Fruit fly (Drosophila melanogaster) whole organism, wandering third instar larva: ENCODE results near the gene pr.

Experiments used
- CG32264 ChIP-seq: fragments of 200-800 bp; sonication (Bioruptor generic); optimal IDR thresholded peaks from 2 replicates; lab custom pipeline; 2016; ENCODE audit warnings: missing biosample characterization, missing genetic modification characterization
- CG9705 ChIP-seq: fragments of 200-800 bp; sonication (Bioruptor generic); optimal IDR thresholded peaks from 2 replicates; lab custom pipeline; 2018; ENCODE audit warnings: missing biosample characterization, mild to moderate bottlenecking, missing genetic modification characterization
- CrebA ChIP-seq: fragments of 200-800 bp; sonication (Bioruptor generic); optimal IDR thresholded peaks from 2 replicates; lab custom pipeline; 2016; ENCODE audit warnings: missing biosample characterization, mild to moderate bottlenecking, missing genetic modification characterization, borderline replicate concordance
- HLH106 ChIP-seq: fragments of 200-800 bp; optimal IDR thresholded peaks from 3 replicates; lab custom pipeline; 2019; ENCODE audit warnings: missing biosample characterization, mild to moderate bottlenecking, missing genetic modification characterization, moderate library complexity
- Hnf4 ChIP-seq: fragments of 200-800 bp; sonication (Bioruptor generic); optimal IDR thresholded peaks from 2 replicates; lab custom pipeline; 2016; ENCODE audit warnings: missing biosample characterization, mild to moderate bottlenecking, missing genetic modification characterization
- Hr78 ChIP-seq: fragments of >200 bp; optimal IDR thresholded peaks from 2 replicates; lab custom pipeline; 2017; ENCODE audit warnings: missing biosample characterization, missing genetic modification characterization
- Hr83 ChIP-seq: fragments of 200-300 bp; sonication (Bioruptor generic); optimal IDR thresholded peaks from 2 replicates; lab custom pipeline; 2016; ENCODE audit warnings: missing biosample characterization, mild to moderate bottlenecking, missing genetic modification characterization, moderate library complexity; ENCODE audit not compliant: poor library complexity, severe bottlenecking
- Mio ChIP-seq: sonication (Bioruptor generic); optimal IDR thresholded peaks from 2 replicates; lab custom pipeline; 2016; ENCODE audit warnings: missing biosample characterization, missing genetic modification characterization
- Myc ChIP-seq: fragments of >200 bp; optimal IDR thresholded peaks from 2 replicates; lab custom pipeline; 2017
- N ChIP-seq: fragments of >200 bp; optimal IDR thresholded peaks from 2 replicates; lab custom pipeline; 2018; ENCODE audit warnings: missing biosample characterization, missing external identifiers, missing genetic modification characterization
- OdsH ChIP-seq: fragments of 200-800 bp; sonication (Bioruptor generic); optimal IDR thresholded peaks from 2 replicates; lab custom pipeline; 2016; ENCODE audit warnings: missing biosample characterization, mild to moderate bottlenecking, missing genetic modification characterization
- Rel ChIP-seq, 2 experiments: fragments of 200-800 bp; sonication (Bioruptor generic) in 1 of 2; optimal IDR thresholded peaks; 2 replicates in 1 of 2; 3 replicates in 1 of 2; lab custom pipeline; 2016 to 2019; ENCODE audit warnings: mild to moderate bottlenecking in 2 of 2, missing biosample characterization in 2 of 2, missing genetic modification characterization in 2 of 2, moderate library complexity in 1 of 2
- Vsx2 ChIP-seq: fragments of 200-300, 225-300 bp; sonication (Bioruptor generic); optimal IDR thresholded peaks from 2 replicates; lab custom pipeline; 2018; ENCODE audit warnings: missing biosample characterization, missing genetic modification characterization; ENCODE audit not compliant: partially characterized antibody
- br ChIP-seq: fragments of 200-800 bp; sonication (Bioruptor generic); optimal IDR thresholded peaks from 2 replicates; lab custom pipeline; 2016; ENCODE audit warnings: missing biosample characterization, missing genetic modification characterization
- brk ChIP-seq: fragments of 200-800 bp; sonication (Bioruptor generic); optimal IDR thresholded peaks from 2 replicates; lab custom pipeline; 2016; ENCODE audit warnings: missing biosample characterization, mild to moderate bottlenecking, missing genetic modification characterization
- dl ChIP-seq, 2 experiments: fragments of 175-275, 200-275 bp in 1 of 2; fragments of 200-275 bp in 1 of 2; sonication (Bioruptor generic); optimal IDR thresholded peaks; lab custom pipeline; 2018; ENCODE audit warnings: mild to moderate bottlenecking in 2 of 2, missing biosample characterization in 2 of 2, missing genetic modification characterization in 2 of 2, moderate library complexity in 2 of 2; ENCODE audit not compliant: partially characterized antibody in 2 of 2, insufficient read depth in 1 of 2
- dsf ChIP-seq: sonication (Bioruptor generic); optimal IDR thresholded peaks from 2 replicates; lab custom pipeline; 2016; ENCODE audit warnings: missing biosample characterization, missing genetic modification characterization, borderline replicate concordance
- ey ChIP-seq: fragments of 200-800 bp; sonication (Bioruptor generic); optimal IDR thresholded peaks from 2 replicates; lab custom pipeline; 2016; ENCODE audit warnings: missing biosample characterization, missing genetic modification characterization
- foxo ChIP-seq, 2 experiments: fragments of 200-800 bp; sonication (Bioruptor generic); optimal IDR thresholded peaks; 2 replicates in 1 of 2; 3 replicates in 1 of 2; lab custom pipeline; 2016 to 2017; ENCODE audit warnings: missing biosample characterization in 2 of 2, missing genetic modification characterization in 2 of 2
- fru ChIP-seq: fragments of 200-800 bp; sonication (Bioruptor generic); optimal IDR thresholded peaks from 3 replicates; lab custom pipeline; 2016; ENCODE audit warnings: missing biosample characterization, mild to moderate bottlenecking, missing genetic modification characterization
- h ChIP-seq: fragments of 200-800 bp; sonication (Bioruptor generic); optimal IDR thresholded peaks from 3 replicates; lab custom pipeline; 2016; ENCODE audit warnings: missing biosample characterization, mild to moderate bottlenecking, missing genetic modification characterization
- jim ChIP-seq: fragments of 175-275, 200-325 bp; sonication (Bioruptor generic); optimal IDR thresholded peaks from 2 replicates; lab custom pipeline; 2016; ENCODE audit warnings: missing biosample characterization, mild to moderate bottlenecking, missing genetic modification characterization
- pan ChIP-seq: fragments of >200 bp; optimal IDR thresholded peaks from 2 replicates; lab custom pipeline; 2017
- psq ChIP-seq: fragments of 200-800 bp; sonication (Bioruptor generic); optimal IDR thresholded peaks from 3 replicates; lab custom pipeline; 2017; ENCODE audit warnings: missing biosample characterization, mild to moderate bottlenecking, missing genetic modification characterization, moderate library complexity
- rgr ChIP-seq: fragments of 200-800 bp; sonication (Bioruptor generic); optimal IDR thresholded peaks from 3 replicates; lab custom pipeline; 2016; ENCODE audit warnings: missing biosample characterization, mild to moderate bottlenecking, missing genetic modification characterization
- sage ChIP-seq: fragments of 200-800 bp; sonication (Bioruptor generic); optimal IDR thresholded peaks from 2 replicates; lab custom pipeline; 2016; ENCODE audit warnings: missing biosample characterization, mild to moderate bottlenecking, missing genetic modification characterization
- tai ChIP-seq: sonication (Bioruptor generic); optimal IDR thresholded peaks from 2 replicates; lab custom pipeline; 2016; ENCODE audit warnings: missing biosample characterization, missing genetic modification characterization
- usp ChIP-seq: fragments of >200 bp; optimal IDR thresholded peaks from 2 replicates; lab custom pipeline; 2017; ENCODE audit warnings: missing biosample characterization, missing genetic modification characterization

The pr gene

DNA sequence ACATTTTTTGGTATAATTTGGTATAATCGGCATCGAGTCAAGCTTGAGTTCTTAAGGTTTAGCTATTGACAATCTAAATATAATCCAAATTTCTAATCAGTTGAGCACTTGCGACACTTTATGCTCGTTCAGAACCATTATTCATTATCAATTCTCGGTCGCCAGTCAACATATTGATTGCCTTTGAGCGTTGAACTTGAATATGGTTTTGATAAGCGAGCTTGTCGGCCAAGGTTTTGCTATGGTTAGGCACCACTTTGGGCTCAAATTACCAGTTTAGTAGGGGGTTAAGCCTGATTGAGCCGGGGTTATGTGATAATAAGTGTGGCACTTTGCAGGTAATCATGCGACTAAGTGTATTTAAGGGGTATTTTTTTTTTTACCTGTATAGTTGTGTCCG, 870 bp downstream of the pr start:
- TF ChIP-seq brk (GFP tag; lab: Kevin White, UChicago) (no peak), tai (GFP tag; lab: Kevin White, UChicago) (no peak), CG32264 (no peak), sage (GFP tag; lab: Kevin White, UChicago) (no peak), usp (GFP tag; lab: Kevin White, UChicago) (no peak), Hnf4 (GFP tag; lab: Kevin White, UChicago) (no peak), Hr83 (no peak)

DNA sequence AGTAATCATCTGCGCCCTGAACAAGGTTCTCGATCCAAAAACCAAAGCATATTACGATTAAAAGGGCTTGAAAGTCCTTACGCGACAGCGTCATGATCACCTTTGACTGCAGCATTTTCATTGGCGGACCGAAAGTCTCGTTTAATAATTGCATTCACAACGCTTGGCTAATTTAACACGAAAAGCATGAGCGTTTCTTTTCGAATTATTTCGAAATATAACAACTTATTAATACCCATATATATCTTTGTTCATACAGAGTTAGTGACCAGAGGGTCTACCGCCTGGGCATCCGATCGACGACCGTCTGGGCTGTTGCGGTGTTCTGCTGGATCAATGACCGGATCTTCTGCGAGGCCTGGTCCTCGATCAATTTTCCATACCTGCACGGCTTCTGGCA, 3.2 kb downstream of the pr start, which contains the start of gene CG10730:
CG10730 (minus strand) TSS at position 101 of the 400 bp plus-strand sequence.
- TF ChIP-seq CrebA: no peak
- TF ChIP-seq dl (GFP tag; optimal IDR thresholded peaks at IDR 0.05; lab: Kevin White, UChicago; ENCODE audit: insufficient read depth in 1 of 2, partially characterized antibody in 2 of 2): no peak

DNA sequence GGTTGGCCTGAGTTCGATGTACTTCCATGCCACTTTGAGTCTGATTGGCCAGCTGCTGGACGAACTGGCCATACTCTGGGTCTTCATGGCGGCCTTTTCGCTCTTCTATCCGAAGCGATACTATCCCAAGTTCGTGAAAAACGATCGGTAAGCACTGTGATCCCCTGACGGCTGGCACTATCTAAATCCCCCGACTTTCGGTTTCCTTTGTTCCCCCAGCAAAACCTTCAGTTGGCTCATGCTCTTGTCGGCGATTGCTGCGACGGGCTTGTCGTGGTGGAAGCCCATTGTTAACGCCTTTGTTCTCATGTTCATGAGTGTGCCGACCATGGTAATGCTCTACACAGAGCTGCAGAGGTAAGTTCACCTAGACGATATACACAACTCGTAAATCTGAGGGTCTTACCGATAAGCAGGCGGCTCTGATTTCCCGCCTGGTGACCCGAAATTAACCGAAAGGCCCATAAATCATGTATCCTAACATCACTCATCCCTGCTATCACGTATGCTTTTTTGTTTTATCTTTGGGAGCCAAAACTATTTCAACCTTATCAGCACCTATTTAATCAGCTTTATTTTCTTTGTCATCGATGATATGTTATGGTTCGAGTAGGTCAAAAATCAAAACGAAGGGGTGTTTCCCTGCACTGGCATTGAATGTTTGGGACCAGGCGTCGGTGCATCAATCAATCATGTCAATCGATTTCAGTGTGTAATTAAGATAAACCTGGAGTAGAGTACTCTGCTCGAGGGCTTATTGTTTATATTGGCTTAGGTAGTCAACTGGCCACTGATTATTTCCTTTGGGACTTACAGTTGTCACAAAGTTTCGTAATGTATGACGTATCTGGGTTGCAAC, 5.9 kb downstream of the pr start:
- TF ChIP-seq h (GFP tag; lab: Kevin White, UChicago): peak; percentile 35
- TF ChIP-seq CrebA: no peak
- peak; percentile 17 for TF ChIP-seq br
- TF ChIP-seq Rel (GFP tag; optimal IDR thresholded peaks at IDR 0.05; lab: Kevin White, UChicago): no peak
- peak; percentile 99 for TF ChIP-seq Rel (tag; optimal IDR thresholded peaks at IDR 0.05; lab: Kevin White, UChicago)
- TF ChIP-seq psq (GFP tag; lab: Kevin White, UChicago): no peak
- peak; percentile 1 for TF ChIP-seq OdsH (GFP tag; lab: Kevin White, UChicago)
- no peak for TF ChIP-seq foxo (GFP tag; optimal IDR thresholded peaks at IDR 0.05; lab: Kevin White, UChicago)
- no peak for TF ChIP-seq Hr78 (GFP tag; lab: Kevin White, UChicago)

DNA sequence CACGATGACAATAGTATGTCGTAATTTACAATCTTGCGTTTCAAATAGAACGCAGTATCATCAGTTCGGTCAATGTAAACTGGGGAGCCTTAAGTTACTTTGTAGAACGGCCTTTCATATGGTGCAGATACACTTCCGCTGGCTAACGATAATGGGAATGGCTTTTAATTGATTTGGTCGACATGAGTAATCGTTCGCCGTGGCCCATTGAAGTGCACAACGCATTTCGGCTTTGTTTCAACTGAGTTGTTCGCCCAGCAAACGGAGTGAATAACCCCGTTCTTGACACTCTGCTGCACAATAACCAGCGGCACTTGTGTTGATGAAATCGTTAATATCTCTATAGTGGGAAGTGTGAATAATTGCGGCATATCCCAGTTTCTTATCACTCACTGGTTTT, 7.3 kb downstream of the pr start:
- TF ChIP-seq ey (GFP tag; lab: Kevin White, UChicago) (no peak), fru (GFP tag; lab: Kevin White, UChicago) (no peak), Rel (GFP tag; optimal IDR thresholded peaks at IDR 0.05; lab: Kevin White, UChicago) (no peak), Rel (tag; optimal IDR thresholded peaks at IDR 0.05; lab: Kevin White, UChicago) (peak; percentile 63), Myc (lab: Kevin White, UChicago) (no peak)

DNA sequence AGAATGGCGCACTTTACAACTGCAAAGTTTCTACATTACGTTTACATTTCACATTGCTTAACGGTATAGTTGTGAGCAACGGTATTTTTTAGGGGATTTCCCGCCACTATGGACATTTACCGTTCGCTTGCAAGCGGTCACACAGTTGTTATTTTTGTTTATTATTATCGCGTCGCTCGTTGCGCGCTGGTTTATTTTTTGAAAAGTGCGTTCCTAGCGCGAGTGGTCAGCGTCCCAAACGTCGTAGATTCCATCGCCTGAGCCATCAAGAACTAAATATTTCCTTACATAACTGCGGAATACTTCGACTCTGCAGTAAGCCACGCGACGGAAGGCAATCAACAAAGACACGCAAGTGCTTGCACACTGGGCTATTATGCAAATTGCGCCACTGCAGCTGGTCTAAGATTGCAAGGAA, 9.0 kb downstream of the pr start, which contains the start of gene bwa:
bwa (plus strand) TSS at position 159 of the 418 bp plus-strand sequence.
- TF ChIP-seq Hr83 (no peak), rgr (GFP tag; lab: Kevin White, UChicago) (peak; percentile 5), jim (GFP tag; lab: Kevin White, UChicago) (no peak), foxo (GFP tag; optimal IDR thresholded peaks at IDR 0.05; lab: Kevin White, UChicago) (no peak), h (GFP tag; lab: Kevin White, UChicago) (peak; percentile 5), Rel (GFP tag; optimal IDR thresholded peaks at IDR 0.05; lab: Kevin White, UChicago) (no peak), Rel (tag; optimal IDR thresholded peaks at IDR 0.05; lab: Kevin White, UChicago) (peak; percentile 98)

DNA sequence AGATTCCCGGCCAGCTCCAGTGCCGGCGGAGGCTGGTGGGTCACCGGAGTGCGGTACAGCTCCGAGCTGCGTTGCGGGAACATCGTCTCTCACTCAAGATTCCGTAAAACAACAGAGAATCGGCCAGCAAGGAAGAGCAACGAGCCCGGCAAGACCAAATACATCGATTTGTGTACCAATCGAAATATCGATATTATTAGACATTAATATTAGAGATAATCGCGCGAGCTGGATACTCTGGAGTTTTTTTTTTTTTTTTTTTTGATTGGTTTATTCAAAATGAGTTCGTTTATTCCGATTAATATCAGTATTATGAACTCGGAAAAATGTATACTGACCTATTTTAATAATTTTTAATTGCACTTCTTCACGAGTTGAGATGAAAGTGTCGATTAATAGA, 9.7 kb downstream of the pr start, which contains the start of gene vls:
vls (minus strand) TSS at position 164 of the 400 bp plus-strand sequence.
- TF ChIP-seq sage (GFP tag; lab: Kevin White, UChicago): no peak
- TF ChIP-seq br: no peak
- TF ChIP-seq HLH106 (tag; lab: Kevin White, UChicago): no peak
- no peak for TF ChIP-seq jim (GFP tag; lab: Kevin White, UChicago)
- TF ChIP-seq tai (GFP tag; lab: Kevin White, UChicago): no peak
- TF ChIP-seq N: no peak
- TF ChIP-seq CrebA: no peak
- no peak for TF ChIP-seq dl (GFP tag; optimal IDR thresholded peaks at IDR 0.05; lab: Kevin White, UChicago; ENCODE audit: insufficient read depth in 1 of 2, partially characterized antibody in 2 of 2)
- no peak for TF ChIP-seq psq (GFP tag; lab: Kevin White, UChicago)
- no peak for TF ChIP-seq Vsx2 (GFP tag; lab: Kevin White, UChicago)
- no peak for TF ChIP-seq CG9705
- no peak for TF ChIP-seq Mio (GFP tag; lab: Kevin White, UChicago)
- no peak for TF ChIP-seq pan (lab: Kevin White, UChicago)
- no peak for TF ChIP-seq fru (GFP tag; lab: Kevin White, UChicago)
- TF ChIP-seq dsf (GFP tag; lab: Kevin White, UChicago): no peak
